Worm (Caenorhabditis elegans): ENCODE data around the gene pah-1.

pah-1 gene

DNA sequence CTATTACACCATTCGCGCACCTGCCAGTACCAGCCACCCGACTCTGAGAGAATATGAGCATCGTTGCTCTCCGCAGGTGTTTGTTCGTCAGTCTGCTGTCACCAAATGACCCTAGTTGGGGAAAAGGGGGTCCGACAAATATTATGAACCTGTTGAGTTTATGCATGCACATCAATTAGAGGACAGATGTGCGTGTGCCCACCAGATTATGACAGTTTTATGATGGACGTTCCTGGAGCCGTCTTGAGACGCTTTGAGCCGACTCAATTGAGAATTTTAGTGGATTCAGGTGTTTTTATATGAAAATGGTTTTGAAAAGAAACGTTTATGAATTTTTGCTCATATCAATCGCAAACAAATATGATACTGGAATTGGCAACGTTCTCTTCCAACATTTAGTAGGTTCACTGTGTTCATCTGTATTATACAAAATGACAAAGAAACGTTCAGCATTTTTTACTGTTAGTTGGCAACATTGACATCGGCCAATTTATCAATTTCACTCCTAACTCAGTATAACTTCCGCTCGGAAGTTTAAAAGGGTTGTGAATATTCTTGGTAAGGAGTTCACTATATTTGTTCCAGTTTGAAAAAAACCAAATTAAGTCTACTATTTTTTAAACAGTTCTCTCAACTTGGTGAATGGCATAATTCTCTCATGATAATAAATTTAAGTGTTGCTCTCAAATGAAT is 19.4 kb downstream of the pah-1 start (continued):
- TF ChIP-seq egl-27 (tag; optimal IDR thresholded peaks at IDR 0.05) (no peak), mxl-2 (GFP tag; conservative IDR thresholded peaks at IDR 0.05) (no peak), aha-1 (tag) (peak; percentile 93), unc-62 (GFP tag; optimal IDR thresholded peaks at IDR 0.05 in 1 of 2) (no peak), unc-62 (tag; optimal IDR thresholded peaks at IDR 0.05) (no peak), nhr-11 (tag; optimal IDR thresholded peaks at IDR 0.05) (peak; percentile 23), cey-2 (tag; optimal IDR thresholded peaks at IDR 0.05; ENCODE audit: borderline replicate concordance, insufficient read depth) (no peak), fkh-10 (GFP tag; optimal IDR thresholded peaks at IDR 0.05) (no peak), duxl-1 (tag; optimal IDR thresholded peaks at IDR 0.05; ENCODE audit: poor library complexity) (peak; percentile 83), D1046.2 (GFP tag; IDR thresholded peaks at IDR 0.05) (peak; percentile 75), zip-11 (GFP tag; IDR thresholded peaks at IDR 0.05) (no peak), R02D3.7 (tag; optimal IDR thresholded peaks at IDR 0.05) (no peak), mep-1 (tag; optimal IDR thresholded peaks at IDR 0.05) (peak; percentile 80), lin-29 (GFP tag; IDR thresholded peaks at IDR 0.05) (0 out of 2 replicates have a peak, but pooled peaks have one; percentile 20), unc-130 (GFP tag; optimal IDR thresholded peaks at IDR 0.05) (no peak), zfp-3 (GFP tag; conservative IDR thresholded peaks at IDR 0.05) (peak; percentile 96), lin-13 (GFP tag; optimal IDR thresholded peaks at IDR 0.05) (no peak), egl-43 (GFP tag; IDR thresholded peaks at IDR 0.05) (0 out of 2 replicates have a peak, but pooled peaks have one; percentile 25), ama-1 (optimal IDR thresholded peaks at IDR 0.05) (peak; percentile 99), T20F7.1 (GFP tag; optimal IDR thresholded peaks at IDR 0.05) (peak; percentile 68), dpl-1 (GFP tag; optimal IDR thresholded peaks at IDR 0.05) (no peak), lin-38 (GFP tag; IDR thresholded peaks at IDR 0.05) (peak; percentile 58; the same call in 1 of the 2 replicates), ztf-7 (tag; optimal IDR thresholded peaks at IDR 0.05) (no peak), nhr-77 (tag; optimal IDR thresholded peaks at IDR 0.05) (peak; percentile 78), F49E8.2 (tag; optimal IDR thresholded peaks at IDR 0.05; ENCODE audit: borderline replicate concordance) (no peak), lir-3 (tag; optimal IDR thresholded peaks at IDR 0.05) (no peak), nhr-10 (tag; optimal IDR thresholded peaks at IDR 0.05) (peak; percentile 65), dmd-8 (GFP tag; IDR thresholded peaks at IDR 0.05) (no peak), nhr-102 (tag; optimal IDR thresholded peaks at IDR 0.05) (peak; percentile 71), ces-1 (GFP tag; optimal IDR thresholded peaks at IDR 0.05) (no peak), ceh-62 (tag; optimal IDR thresholded peaks at IDR 0.05) (no peak), tag-97 (GFP tag; IDR thresholded peaks at IDR 0.05) (no peak), lim-7 (GFP tag; IDR thresholded peaks at IDR 0.05) (peak; percentile 60; the same call in 1 of the 2 replicates), dmd-6 (GFP tag; IDR thresholded peaks at IDR 0.05) (peak; percentile 52), nhr-48 (tag; optimal IDR thresholded peaks at IDR 0.05) (peak; percentile 49), lin-39 (tag; optimal IDR thresholded peaks at IDR 0.05) (no peak), ceh-44 (GFP tag; IDR thresholded peaks at IDR 0.05) (no peak), ceh-82 (tag; optimal IDR thresholded peaks at IDR 0.05) (no peak), dve-1 (tag; optimal IDR thresholded peaks at IDR 0.05; ENCODE audit: insufficient read depth) (peak; percentile 75), zag-1 (tag; optimal IDR thresholded peaks at IDR 0.05) (no peak), pqm-1 (tag; optimal IDR thresholded peaks at IDR 0.05) (no peak), vab-7 (GFP tag; IDR thresholded peaks at IDR 0.05) (no peak), ZK546.5 (tag; optimal IDR thresholded peaks at IDR 0.05) (no peak), mes-2 (tag; optimal IDR thresholded peaks at IDR 0.05; ENCODE audit: poor library complexity, severe bottlenecking) (peak; percentile 57), daf-12 (tag; optimal IDR thresholded peaks at IDR 0.05) (no peak), madf-5 (GFP tag; IDR thresholded peaks at IDR 0.05) (peak; percentile 8 to 61; a peak in 2 of 4 replicates), Y75B8A.6 (GFP tag; IDR thresholded peaks at IDR 0.05) (peak; percentile 66; the same call in 1 of the 2 replicates), ztf-11 (tag; optimal IDR thresholded peaks at IDR 0.05) (no peak), zfp-2 (tag; optimal IDR thresholded peaks at IDR 0.05) (no peak), lin-15B (tag; optimal IDR thresholded peaks at IDR 0.05) (no peak), hlh-11 (tag; optimal IDR thresholded peaks at IDR 0.05) (peak; percentile 70)
